Worm (Caenorhabditis elegans): ENCODE results near the gene clec-165.

Gene clec-165

DNA sequence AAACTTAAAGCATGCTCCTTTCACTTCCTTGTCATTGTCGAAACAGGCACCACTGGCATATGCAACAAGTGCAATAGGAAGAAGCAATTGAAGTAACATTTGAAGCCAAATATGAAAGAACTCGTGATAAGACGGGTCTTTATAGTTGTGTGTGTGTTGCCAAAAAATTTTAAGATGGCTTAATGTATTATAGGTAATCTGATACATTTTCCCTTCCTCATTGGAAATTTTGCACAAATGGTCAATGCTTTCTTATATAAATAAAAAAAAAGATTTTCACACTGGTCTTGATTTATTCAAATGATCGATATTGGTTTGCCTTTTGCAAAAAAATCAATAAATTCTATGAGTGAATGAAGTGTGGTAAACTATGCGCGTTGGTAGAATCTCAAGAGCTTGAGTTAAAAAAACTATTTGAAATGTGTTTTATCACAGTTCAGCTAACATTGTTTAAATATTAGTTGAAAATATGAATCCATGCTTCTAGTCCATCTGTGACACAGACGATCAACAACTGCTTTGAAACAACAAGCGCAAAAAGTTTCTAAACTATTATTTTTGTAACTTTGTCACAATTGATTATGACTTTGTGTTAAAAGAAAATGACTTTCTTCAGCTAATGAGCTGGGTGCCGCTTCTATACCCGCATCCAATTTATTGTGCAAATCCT is 4.7 kb upstream of the clec-165 start, which contains the start of the genes clec-166 and F38A1.6:
clec-166 (minus strand) TSS at position 101 of the 670 bp plus-strand sequence.
F38A1.6 (plus strand) TSS at position 620 of the 670 bp plus-strand sequence.
- TF ChIP-seq skn-1 (tag; optimal IDR thresholded peaks at IDR 0.05) = no peak
- TF ChIP-seq elt-2 (tag; optimal IDR thresholded peaks at IDR 0.05) = peak; percentile 9

DNA sequence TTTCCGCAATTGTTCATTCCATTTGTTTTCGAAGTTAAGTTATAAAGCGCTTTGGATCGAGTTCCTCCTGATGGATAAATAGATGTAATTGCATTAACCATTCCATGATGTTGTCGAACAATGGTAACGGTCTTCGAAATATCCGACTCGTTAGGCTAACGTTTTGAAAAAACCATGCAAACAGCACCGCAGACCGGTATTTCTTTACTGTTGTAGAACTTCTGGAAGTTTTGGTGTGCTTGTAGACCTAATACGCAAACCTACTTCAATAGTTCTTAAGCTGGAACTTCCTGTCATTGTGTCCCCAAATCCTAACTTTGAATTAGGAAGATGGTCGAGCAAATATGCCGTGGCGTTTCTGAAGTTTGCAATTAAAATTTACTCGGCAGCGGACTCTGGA is 1.4 kb downstream of the clec-165 start, which contains the start of gene F38A1.9:
F38A1.9 (minus strand) TSS at position 101 of the 400 bp plus-strand sequence.
- TF ChIP-seq lsy-12 (tag; optimal IDR thresholded peaks at IDR 0.05) = no peak
- TF ChIP-seq elt-3 (tag; optimal IDR thresholded peaks at IDR 0.05) = no peak
- no peak for TF ChIP-seq nhr-76 (tag; optimal IDR thresholded peaks at IDR 0.05)
- no peak for TF ChIP-seq nhr-43 (tag; optimal IDR thresholded peaks at IDR 0.05; ENCODE audit: poor library complexity, severe bottlenecking)
- TF ChIP-seq ceh-9 (tag; optimal IDR thresholded peaks at IDR 0.05) = no peak
- no peak for TF ChIP-seq nhr-77 (tag; optimal IDR thresholded peaks at IDR 0.05)
- TF ChIP-seq nfya-1 (tag; optimal IDR thresholded peaks at IDR 0.05; ENCODE audit: insufficient read depth) = no peak
- no peak for TF ChIP-seq fkh-2 (tag; optimal IDR thresholded peaks at IDR 0.05)
- TF ChIP-seq ceh-28 (tag; optimal IDR thresholded peaks at IDR 0.05) = no peak
- no peak for TF ChIP-seq unc-39 (tag; optimal IDR thresholded peaks at IDR 0.05)
- TF ChIP-seq ztf-4 (tag; optimal IDR thresholded peaks at IDR 0.05) = no peak
- no peak for TF ChIP-seq aly-2 (tag; optimal IDR thresholded peaks at IDR 0.05)
- TF ChIP-seq nhr-12 (tag; optimal IDR thresholded peaks at IDR 0.05) = no peak
- no peak for TF ChIP-seq ceh-16 (tag; optimal IDR thresholded peaks at IDR 0.05)

DNA sequence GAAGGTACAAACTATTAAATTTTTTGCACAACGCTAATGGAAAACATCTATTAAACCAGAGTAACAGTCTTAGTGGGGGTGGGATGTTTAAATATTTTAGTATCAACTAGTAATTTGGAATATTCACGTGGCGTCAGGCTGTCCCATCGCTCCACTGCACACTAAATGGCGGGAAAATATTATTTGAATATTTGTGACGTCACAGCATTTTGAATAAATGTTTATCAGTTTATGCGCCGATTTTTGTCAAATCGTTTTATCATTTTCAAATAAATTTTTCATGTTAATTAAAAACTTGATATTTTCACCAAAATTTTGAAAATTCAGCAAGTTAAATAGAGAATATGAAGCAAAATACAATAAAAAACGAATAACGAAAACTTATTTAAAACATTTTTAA is 3.4 kb downstream of the clec-165 start, which contains the start of gene F38A1.15:
F38A1.15 (minus strand) TSS at position 101 of the 400 bp plus-strand sequence.
- TF ChIP-seq ama-1 (optimal IDR thresholded peaks at IDR 0.05) (no peak), fkh-2 (tag; optimal IDR thresholded peaks at IDR 0.05) (no peak), R02D3.7 (tag; optimal IDR thresholded peaks at IDR 0.05) (no peak), elt-2 (tag; optimal IDR thresholded peaks at IDR 0.05) (no peak), nhr-28 (tag; optimal IDR thresholded peaks at IDR 0.05) (no peak), nhr-237 (tag; optimal IDR thresholded peaks at IDR 0.05) (no peak), unc-62 (GFP tag; optimal IDR thresholded peaks at IDR 0.05) (no peak), zag-1 (tag; optimal IDR thresholded peaks at IDR 0.05) (no peak), ztf-11 (tag; optimal IDR thresholded peaks at IDR 0.05) (no peak), ceh-28 (tag; optimal IDR thresholded peaks at IDR 0.05) (no peak)

- TF ChIP-seq ztf-4 (tag; optimal IDR thresholded peaks at IDR 0.05) (no peak), ZK546.5 (tag; optimal IDR thresholded peaks at IDR 0.05) (no peak), nhr-25 (tag; optimal IDR thresholded peaks at IDR 0.05) (peak; percentile 12), R02D3.7 (tag; optimal IDR thresholded peaks at IDR 0.05) (peak; percentile 37), lin-15B (tag; optimal IDR thresholded peaks at IDR 0.05) (peak; percentile 80), nhr-23 (tag; optimal IDR thresholded peaks at IDR 0.05) (peak; percentile 70), skn-1 (tag; optimal IDR thresholded peaks at IDR 0.05) (no peak), hmg-11 (tag; optimal IDR thresholded peaks at IDR 0.05) (no peak), unc-39 (tag; optimal IDR thresholded peaks at IDR 0.05) (no peak), tbx-2 (tag; optimal IDR thresholded peaks at IDR 0.05) (no peak), mdl-1 (tag; optimal IDR thresholded peaks at IDR 0.05) (peak; percentile 17), aly-2 (tag; optimal IDR thresholded peaks at IDR 0.05) (no peak)
These were observed 7.0 kb downstream of the clec-165 start, which contains the start of gene F38A1.8 for ce11 chrIV:1239686-1240085. F38A1.8 (minus strand) TSS chrIV:1239852.

ce11 chrIV:1238147-1238546 is 8.5 kb downstream of the clec-165 start:
- TF ChIP-seq ceh-82 (tag; optimal IDR thresholded peaks at IDR 0.05) (no peak), tbx-2 (tag; optimal IDR thresholded peaks at IDR 0.05) (no peak), nfya-1 (tag; optimal IDR thresholded peaks at IDR 0.05; ENCODE audit: insufficient read depth) (no peak), nhr-67 (tag; optimal IDR thresholded peaks at IDR 0.05) (no peak), ZK546.5 (tag; optimal IDR thresholded peaks at IDR 0.05) (no peak), hmg-11 (tag; optimal IDR thresholded peaks at IDR 0.05) (no peak), lin-39 (tag; optimal IDR thresholded peaks at IDR 0.05) (no peak)
